Fruit fly (Drosophila melanogaster) whole organism, embryonic: Measurements from ENCODE around the gene hiro.
A peak's percentile ranks its signal among the peaks of the same experiment; 100 is the strongest.

Experiments
- Adf1 ChIP-seq: fragments of 200-800 bp; sonication (Bioruptor generic); IDR thresholded peaks from 2 replicates; pipeline ENCODE4 v1.3.6; 2022; ENCODE audit warnings: missing biosample characterization, missing genetic modification characterization
- Antp ChIP-seq: fragments of 200-800 bp; sonication (Bioruptor generic); optimal IDR thresholded peaks from 3 replicates; lab custom pipeline; 2016; ENCODE audit warnings: missing biosample characterization, missing genetic modification characterization
- CG11504 ChIP-seq: fragments of 200-800 bp; sonication (Bioruptor generic); optimal IDR thresholded peaks from 3 replicates; lab custom pipeline; 2019; ENCODE audit warnings: missing biosample characterization, mild to moderate bottlenecking, missing genetic modification characterization, moderate library complexity
- CG11723 ChIP-seq: fragments of 200-800 bp; sonication (Bioruptor generic); optimal IDR thresholded peaks from 2 replicates; lab custom pipeline; 2017; ENCODE audit warnings: missing biosample characterization, mild to moderate bottlenecking, missing genetic modification characterization
- CG12104 ChIP-seq: fragments of 200-800 bp; sonication (Bioruptor generic); optimal IDR thresholded peaks from 3 replicates; lab custom pipeline; 2016; ENCODE audit warnings: missing biosample characterization, missing genetic modification characterization
- CG12942 ChIP-seq: fragments of 200-800 bp; sonication (Bioruptor generic); optimal IDR thresholded peaks from 3 replicates; lab custom pipeline; 2016; ENCODE audit warnings: missing biosample characterization, missing genetic modification characterization
- CG13624 ChIP-seq: fragments of 200-800 bp; sonication (Bioruptor generic); optimal IDR thresholded peaks from 2 replicates; lab custom pipeline; 2016; ENCODE audit warnings: missing biosample characterization, missing genetic modification characterization
- CG14050 ChIP-seq: fragments of 200-800 bp; sonication (Bioruptor generic); IDR thresholded peaks from 3 replicates; pipeline ENCODE4 v1.3.6; 2022; ENCODE audit warnings: missing biosample characterization, missing genetic modification characterization
- CG16779 ChIP-seq: fragments of 200-800 bp; sonication (Bioruptor generic); IDR thresholded peaks from 2 replicates; pipeline ENCODE4 v1.3.6; 2022; ENCODE audit warnings: missing biosample characterization, missing genetic modification characterization
- CG16863 ChIP-seq: fragments of 200-800 bp; sonication (Bioruptor generic); optimal IDR thresholded peaks from 3 replicates; lab custom pipeline; 2016; ENCODE audit warnings: missing biosample characterization, missing genetic modification characterization
- CG17328 ChIP-seq: fragments of 200-800 bp; sonication (Bioruptor generic); IDR thresholded peaks from 2 replicates; pipeline ENCODE4 v1.3.6; 2022; ENCODE audit warnings: missing biosample characterization, missing genetic modification characterization
- CG17361 ChIP-seq: fragments of 200-800 bp; sonication (Bioruptor generic); IDR thresholded peaks from 3 replicates; pipeline ENCODE4 v1.3.6; 2022; ENCODE audit warnings: missing biosample characterization, missing genetic modification characterization
- CG1792 ChIP-seq: fragments of 200-800 bp; sonication (Bioruptor generic); optimal IDR thresholded peaks from 2 replicates; lab custom pipeline; 2016; ENCODE audit warnings: missing biosample characterization, missing genetic modification characterization
- CG18599 ChIP-seq: fragments of 200-800 bp; sonication (Bioruptor generic); optimal IDR thresholded peaks from 3 replicates; lab custom pipeline; 2017; ENCODE audit warnings: missing biosample characterization, missing genetic modification characterization, mild to moderate bottlenecking, moderate library complexity, missing genetic modification reagents
- CG18619 ChIP-seq: fragments of 200-800 bp; sonication (Bioruptor generic); optimal IDR thresholded peaks from 3 replicates; lab custom pipeline; 2017; ENCODE audit warnings: missing biosample characterization, mild to moderate bottlenecking, missing genetic modification characterization
- CG2202 ChIP-seq: fragments of 200-800 bp; sonication (Bioruptor generic); optimal IDR thresholded peaks from 2 replicates; lab custom pipeline; 2018; ENCODE audit warnings: missing biosample characterization, mild to moderate bottlenecking, missing genetic modification characterization
- CG3163 ChIP-seq: fragments of 200-800 bp; sonication (Bioruptor generic); optimal IDR thresholded peaks from 3 replicates; lab custom pipeline; 2016; ENCODE audit warnings: missing biosample characterization, missing genetic modification characterization
- CG3995 ChIP-seq: fragments of 200-800 bp; sonication (Bioruptor generic); optimal IDR thresholded peaks from 3 replicates; lab custom pipeline; 2016; ENCODE audit warnings: missing biosample characterization, missing genetic modification characterization
- CG4424 ChIP-seq: fragments of 200-800 bp; sonication (Bioruptor generic); optimal IDR thresholded peaks from 3 replicates; lab custom pipeline; 2016; ENCODE audit warnings: missing biosample characterization, missing genetic modification characterization
- CG7271 ChIP-seq: fragments of 200-800 bp; sonication (Bioruptor generic); optimal IDR thresholded peaks from 2 replicates; lab custom pipeline; 2018; ENCODE audit warnings: missing biosample characterization, mild to moderate bottlenecking, missing genetic modification characterization, moderate library complexity
- CG7372 ChIP-seq: fragments of 200-800 bp; sonication (Bioruptor generic); IDR thresholded peaks from 2 replicates; pipeline ENCODE4 v1.3.6; 2022; ENCODE audit warnings: missing biosample characterization, missing genetic modification characterization
- CG7839 ChIP-seq: fragments of 200-800 bp; sonication (Bioruptor generic); optimal IDR thresholded peaks from 3 replicates; lab custom pipeline; 2018; ENCODE audit warnings: missing biosample characterization, mild to moderate bottlenecking, missing genetic modification characterization, moderate library complexity
- CG8765 ChIP-seq: fragments of 200-800 bp; sonication (Bioruptor generic); IDR thresholded peaks from 2 replicates; pipeline ENCODE4 v1.3.6; 2022; ENCODE audit warnings: missing biosample characterization, missing genetic modification characterization
- CG8924 ChIP-seq: fragments of 200-800 bp; optimal IDR thresholded peaks from 3 replicates; lab custom pipeline; 2019; ENCODE audit warnings: missing biosample characterization, mild to moderate bottlenecking, missing genetic modification characterization, moderate library complexity
- CG9932 ChIP-seq: fragments of 200-800 bp; sonication (Bioruptor generic); IDR thresholded peaks from 2 replicates; pipeline ENCODE4 v1.3.6; 2022; ENCODE audit warnings: missing biosample characterization, missing genetic modification characterization
- CkIIα-i1 ChIP-seq: fragments of 200-800 bp; sonication (Bioruptor generic); IDR thresholded peaks from 2 replicates; pipeline ENCODE4 v1.3.6; 2022; ENCODE audit warnings: missing biosample characterization, missing genetic modification characterization
- Doc2 ChIP-seq: fragments of 200-800 bp; sonication (Bioruptor generic); IDR thresholded peaks from 2 replicates; pipeline ENCODE4 v1.3.6; 2022; ENCODE audit warnings: missing biosample characterization, missing genetic modification characterization
- Dp ChIP-seq: fragments of 200-800 bp; sonication (Bioruptor generic); optimal IDR thresholded peaks from 2 replicates; lab custom pipeline; 2018; ENCODE audit warnings: missing biosample characterization, mild to moderate bottlenecking, missing genetic modification characterization, moderate library complexity
- E2f1 ChIP-seq: fragments of 200-800 bp; sonication (Bioruptor generic); IDR thresholded peaks from 2 replicates; pipeline ENCODE4 v1.3.6; 2022; ENCODE audit warnings: missing biosample characterization, missing genetic modification characterization
- MTF-1 ChIP-seq: fragments of 200-800 bp; sonication (Bioruptor generic); optimal IDR thresholded peaks from 2 replicates; lab custom pipeline; 2018; ENCODE audit warnings: missing biosample characterization, mild to moderate bottlenecking, missing genetic modification characterization, borderline replicate concordance
- NFAT ChIP-seq: fragments of 200-800 bp; sonication (Bioruptor generic); IDR thresholded peaks from 2 replicates; pipeline ENCODE4 v1.3.6; 2022; ENCODE audit warnings: missing biosample characterization, missing genetic modification characterization
- Neu2 ChIP-seq: fragments of 200-800 bp; sonication (Bioruptor generic); optimal IDR thresholded peaks from 3 replicates; lab custom pipeline; 2016; ENCODE audit warnings: missing biosample characterization, missing genetic modification characterization, borderline replicate concordance
- PHDP ChIP-seq: fragments of 200-800 bp; sonication (Bioruptor generic); optimal IDR thresholded peaks from 3 replicates; lab custom pipeline; 2018; ENCODE audit warnings: missing biosample characterization, mild to moderate bottlenecking, missing genetic modification characterization, moderate library complexity
- TFAM ChIP-seq: fragments of 200-800 bp; sonication (Bioruptor generic); optimal IDR thresholded peaks from 2 replicates; lab custom pipeline; 2017; ENCODE audit warnings: missing biosample characterization, missing genetic modification characterization, inconsistent platforms
- Usf ChIP-seq: fragments of 200-800 bp; sonication (Bioruptor generic); optimal IDR thresholded peaks from 2 replicates; lab custom pipeline; 2017; ENCODE audit warnings: missing genotype, missing biosample characterization, missing genetic modification characterization
- cas ChIP-seq: fragments of 200-800 bp; sonication (Bioruptor generic); IDR thresholded peaks from 2 replicates; pipeline ENCODE4 v1.3.6; 2022; ENCODE audit warnings: missing biosample characterization, missing genetic modification characterization
- chm ChIP-seq: fragments of 200-800 bp; sonication (Bioruptor generic); IDR thresholded peaks from 2 replicates; pipeline ENCODE4 v1.3.6; 2022; ENCODE audit warnings: missing biosample characterization, missing genetic modification characterization
- exex ChIP-seq: fragments of 200-800 bp; sonication (Bioruptor generic); optimal IDR thresholded peaks from 4 replicates; lab custom pipeline; 2018; ENCODE audit warnings: missing biosample characterization, mild to moderate bottlenecking, missing genetic modification characterization, moderate library complexity
- gsb-n ChIP-seq: fragments of 200-800 bp; sonication (Bioruptor generic); optimal IDR thresholded peaks from 3 replicates; lab custom pipeline; 2018; ENCODE audit warnings: missing biosample characterization, mild to moderate bottlenecking, missing genetic modification characterization
- her ChIP-seq: fragments of 200-800 bp; sonication (Bioruptor generic); optimal IDR thresholded peaks from 2 replicates; lab custom pipeline; 2016; ENCODE audit warnings: missing biosample characterization, missing genetic modification characterization
- kah ChIP-seq: fragments of 200-800 bp; sonication (Bioruptor generic); optimal IDR thresholded peaks from 2 replicates; lab custom pipeline; 2018; ENCODE audit warnings: missing biosample characterization, mild to moderate bottlenecking, missing genetic modification characterization
- lbe ChIP-seq: fragments of 200-800 bp; sonication (Bioruptor generic); optimal IDR thresholded peaks from 2 replicates; lab custom pipeline; 2016; ENCODE audit warnings: missing biosample characterization, mild to moderate bottlenecking, missing genetic modification characterization
- lilli ChIP-seq: fragments of 200-800 bp; sonication (Bioruptor generic); optimal IDR thresholded peaks from 3 replicates; lab custom pipeline; 2016; ENCODE audit warnings: missing biosample characterization, missing genetic modification characterization
- nom ChIP-seq: fragments of 200-800 bp; sonication (Bioruptor generic); optimal IDR thresholded peaks from 2 replicates; lab custom pipeline; 2017; ENCODE audit warnings: missing biosample characterization, missing genetic modification characterization, mild to moderate bottlenecking, moderate library complexity, missing genetic modification reagents
- otp ChIP-seq: fragments of 200-800 bp; sonication (Bioruptor generic); IDR thresholded peaks from 3 replicates; pipeline ENCODE4, ENCODE4 v1.3.6; 2022; ENCODE audit warnings: missing biosample characterization, missing genetic modification characterization
- pan ChIP-seq, 4 experiments: fragments of >200 bp in 3 of 4; fragments of 200-800 bp in 1 of 4; sonication (Bioruptor generic) in 1 of 4; optimal IDR thresholded peaks in 3 of 4; IDR thresholded peaks in 1 of 4; 2 replicates each; pipeline versions ENCODE4 v1.3.6 to Lab custom; 2017 to 2022; ENCODE audit warnings: missing biosample characterization in 2 of 4, missing genetic modification characterization in 2 of 4, mixed read lengths in 1 of 4
- pum ChIP-seq: fragments of 200-800 bp; sonication (Bioruptor generic); optimal IDR thresholded peaks from 2 replicates; lab custom pipeline; 2016; ENCODE audit warnings: missing biosample characterization, missing genetic modification characterization
- slp2 ChIP-seq: fragments of 200-800 bp; sonication (Bioruptor generic); optimal IDR thresholded peaks from 2 replicates; lab custom pipeline; 2016; ENCODE audit warnings: missing biosample characterization, missing genetic modification characterization
- tio ChIP-seq: fragments of 200-800 bp; sonication (Bioruptor generic); optimal IDR thresholded peaks from 2 replicates; lab custom pipeline; 2017; ENCODE audit warnings: missing biosample characterization, missing genetic modification characterization, inconsistent platforms
- z ChIP-seq: fragments of 200-800 bp; sonication (Bioruptor generic); IDR thresholded peaks from 3 replicates; pipeline ENCODE4 v1.3.6; 2022; ENCODE audit warnings: missing biosample characterization, missing genetic modification characterization
- zfh1 ChIP-seq: fragments of 200-800 bp; sonication (Bioruptor generic); IDR thresholded peaks from 3 replicates; pipeline ENCODE4 v1.3.6; 2022; ENCODE audit warnings: missing biosample characterization, missing genetic modification characterization

hiro gene

DNA sequence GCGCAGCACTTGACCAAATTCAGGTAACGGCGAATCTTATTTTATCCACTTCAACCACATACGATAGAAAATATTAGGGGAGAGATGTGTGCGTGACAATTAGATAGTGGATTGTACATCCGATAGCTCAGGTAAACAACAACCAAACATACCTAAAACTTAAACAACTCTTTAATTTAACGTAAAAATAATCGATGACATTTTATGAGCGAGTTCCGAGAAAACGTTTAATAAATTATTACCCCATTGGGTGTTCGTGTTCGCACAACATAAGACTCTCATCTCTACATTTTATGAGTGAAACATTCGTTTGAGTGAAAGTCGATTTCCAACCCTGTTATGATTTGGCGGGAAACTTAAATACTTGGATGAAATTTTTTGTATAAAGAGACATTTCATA, 7.5 kb downstream of the hiro start, which contains the start of gene CG17129 (continued):
- no peak for TF ChIP-seq tio (GFP tag; lab: Kevin White, UChicago)
- TF ChIP-seq TFAM (GFP tag; lab: Kevin White, UChicago): no peak
- TF ChIP-seq CG1792: peak; percentile 29
- peak; percentile 74 for TF ChIP-seq chm (GFP tag; lab: Robert Waterston, UW)
- 0 out of 2 replicates have a peak, but pooled peaks have one; percentile 51 for TF ChIP-seq cas
- no peak for TF ChIP-seq nom (GFP tag; lab: Kevin White, UChicago)
- TF ChIP-seq lilli (GFP tag; lab: Kevin White, UChicago): peak; percentile 83
- TF ChIP-seq CG7839 (tag; lab: Kevin White, UChicago): peak; percentile 65
- TF ChIP-seq Doc2: no peak
- no peak for TF ChIP-seq CG7271 (tag; lab: Kevin White, UChicago)
- peak; percentile 66 for TF ChIP-seq CG3995
- peak; percentile 61 for TF ChIP-seq CG3163 (GFP tag; lab: Kevin White, UChicago)
- TF ChIP-seq CG13624 (GFP tag; lab: Kevin White, UChicago): peak; percentile 85
- peak; percentile 82 for TF ChIP-seq CG11504
- peak; percentile 77 for TF ChIP-seq E2f1 (GFP tag; lab: Robert Waterston, UW)
- peak; percentile 84 for TF ChIP-seq CG9932
- peak; percentile 41 for TF ChIP-seq CG2202 (tag; lab: Kevin White, UChicago)
- no peak for TF ChIP-seq kah (GFP tag; lab: Kevin White, UChicago)
- TF ChIP-seq MTF-1: no peak
- TF ChIP-seq Usf (GFP tag; lab: Kevin White, UChicago): no peak
- peak; percentile 76 for TF ChIP-seq CG17328 (GFP tag; lab: Robert Waterston, UW)
- TF ChIP-seq gsb-n (tag; lab: Kevin White, UChicago): peak; percentile 45
- TF ChIP-seq NFAT (GFP tag; lab: Robert Waterston, UW): peak; percentile 64
- no peak for TF ChIP-seq Adf1 (GFP tag; lab: Robert Waterston, UW)
- TF ChIP-seq lbe (GFP tag; lab: Kevin White, UChicago): peak; percentile 53
- TF ChIP-seq Antp: peak; percentile 81
- peak; percentile 34 for TF ChIP-seq CG18619 (GFP tag; lab: Kevin White, UChicago)
- TF ChIP-seq Dp: peak; percentile 80
- peak; percentile 49 for TF ChIP-seq CG12942 (GFP tag; lab: Kevin White, UChicago)
- peak; percentile 83 for TF ChIP-seq CG4424 (GFP tag; lab: Kevin White, UChicago)
- TF ChIP-seq CG8765 (GFP tag; lab: Robert Waterston, UW): 0 out of 2 replicates have a peak, but pooled peaks have one; percentile 31
- TF ChIP-seq pum (GFP tag; lab: Kevin White, UChicago): peak; percentile 87
- no peak for TF ChIP-seq pan (optimal IDR thresholded peaks at IDR 0.05; lab: Kevin White, UChicago)
- peak in 1 of 2 experiments; percentile 70 for TF ChIP-seq pan (GFP tag; optimal IDR thresholded peaks at IDR 0.05 in 1 of 2, IDR thresholded peaks at IDR 0.05 in 1 of 2)
- no peak for TF ChIP-seq PHDP (tag; lab: Kevin White, UChicago)
- TF ChIP-seq CG12104 (GFP tag; lab: Kevin White, UChicago): peak; percentile 70
- TF ChIP-seq z: peak; percentile 97
- TF ChIP-seq CG18599 (GFP tag; lab: Kevin White, UChicago): peak; percentile 70
- TF ChIP-seq CG16779: 0 out of 2 replicates have a peak, but pooled peaks have one; percentile 48
- TF ChIP-seq CG11723 (GFP tag; lab: Kevin White, UChicago): peak; percentile 57
- 0 out of 3 replicates have a peak, but pooled peaks have one; percentile 22 for TF ChIP-seq CG14050 (GFP tag; lab: Robert Waterston, UW)
- no peak for TF ChIP-seq CkIIα-i1 (GFP tag; lab: Robert Waterston, UW)
- no peak for TF ChIP-seq Neu2
- TF ChIP-seq CG7372 (GFP tag; lab: Robert Waterston, UW): peak; percentile 66; the same call in 1 of the 2 replicates
- TF ChIP-seq exex (tag; lab: Kevin White, UChicago): no peak
- TF ChIP-seq CG16863 (GFP tag; lab: Kevin White, UChicago): peak; percentile 78
- peak; percentile 67 for TF ChIP-seq CG8924 (tag; lab: Kevin White, UChicago)
- TF ChIP-seq zfh1 (GFP tag; lab: Robert Waterston, UW): peak; percentile 83
- peak; percentile 75 for TF ChIP-seq her
- TF ChIP-seq CG17361 (GFP tag; lab: Robert Waterston, UW): peak; percentile 80
- TF ChIP-seq otp (GFP tag; lab: Robert Waterston, UW): 0 out of 3 replicates have a peak, but pooled peaks have one; percentile 45
- peak; percentile 78 for TF ChIP-seq slp2 (GFP tag; lab: Kevin White, UChicago)
